Fruit fly (Drosophila melanogaster) whole organism, embryonic: ENCODE results near the gene CtsF.

Source experiments
- Atf6 ChIP-seq: fragments of 200-800 bp; sonication (Bioruptor generic); IDR thresholded peaks from 2 replicates; pipeline ENCODE4 v1.3.6; 2022; ENCODE audit warnings: missing biosample characterization, missing genetic modification characterization
- CG10274 ChIP-seq: fragments of 200-800 bp; sonication (Bioruptor generic); optimal IDR thresholded peaks from 3 replicates; lab custom pipeline; 2017; ENCODE audit warnings: missing biosample characterization, mild to moderate bottlenecking, missing genetic modification characterization
- CG11456 ChIP-seq: fragments of 200-800 bp; sonication (Bioruptor generic); IDR thresholded peaks from 3 replicates; pipeline ENCODE4 v1.3.6; 2022; ENCODE audit warnings: missing biosample characterization, missing genetic modification characterization
- CG11695 ChIP-seq: fragments of 200-800 bp; sonication (Bioruptor generic); IDR thresholded peaks from 3 replicates; pipeline ENCODE4 v1.3.6; 2022; ENCODE audit warnings: missing biosample characterization, missing genetic modification characterization
- CG12299 ChIP-seq: fragments of 200-800 bp; sonication (Bioruptor generic); optimal IDR thresholded peaks from 2 replicates; lab custom pipeline; 2018; ENCODE audit warnings: missing biosample characterization, mild to moderate bottlenecking, missing genetic modification characterization
- CG17328 ChIP-seq: fragments of 200-800 bp; sonication (Bioruptor generic); IDR thresholded peaks from 2 replicates; pipeline ENCODE4 v1.3.6; 2022; ENCODE audit warnings: missing biosample characterization, missing genetic modification characterization
- CG31441 ChIP-seq: fragments of 200-800 bp; sonication (Bioruptor generic); IDR thresholded peaks from 2 replicates; pipeline ENCODE4 v1.3.6; 2022; ENCODE audit warnings: missing biosample characterization, missing genetic modification characterization
- CG33557 ChIP-seq: fragments of 200-800 bp; sonication (Bioruptor generic); optimal IDR thresholded peaks from 2 replicates; lab custom pipeline; 2019; ENCODE audit warnings: missing biosample characterization, mild to moderate bottlenecking, missing genetic modification characterization, moderate library complexity
- CG34376 ChIP-seq: fragments of 200-800 bp; sonication (Bioruptor generic); optimal IDR thresholded peaks from 2 replicates; lab custom pipeline; 2018; ENCODE audit warnings: missing biosample characterization, mild to moderate bottlenecking, missing genetic modification characterization
- CG4360 ChIP-seq: fragments of 200-800 bp; sonication (Bioruptor generic); IDR thresholded peaks from 2 replicates; pipeline ENCODE4 v1.3.6; 2022; ENCODE audit warnings: missing biosample characterization, missing genetic modification characterization
- CG6683 ChIP-seq: fragments of 200-800 bp; sonication (Bioruptor generic); optimal IDR thresholded peaks from 2 replicates; lab custom pipeline; 2017; ENCODE audit warnings: missing biosample characterization, mild to moderate bottlenecking, missing genetic modification characterization, missing genetic modification reagents
- CG8388 ChIP-seq: fragments of 200-800 bp; sonication (Bioruptor generic); optimal IDR thresholded peaks from 2 replicates; lab custom pipeline; 2019; ENCODE audit warnings: missing biosample characterization, mild to moderate bottlenecking, missing genetic modification characterization, moderate library complexity
- Dbx ChIP-seq: fragments of 200-800 bp; sonication (Bioruptor generic); IDR thresholded peaks from 3 replicates; pipeline ENCODE4 v1.3.6; 2022; ENCODE audit warnings: missing biosample characterization, missing genetic modification characterization
- Dip2 ChIP-seq: fragments of 200-800 bp; sonication (Bioruptor generic); IDR thresholded peaks from 2 replicates; pipeline ENCODE4 v1.3.6; 2022; ENCODE audit warnings: missing biosample characterization, missing genetic modification characterization
- HLH3B ChIP-seq: fragments of 200-800 bp; sonication (Bioruptor generic); IDR thresholded peaks from 2 replicates; pipeline ENCODE4 v1.3.6; 2022; ENCODE audit warnings: missing biosample characterization, missing genetic modification characterization
- Jarid2 ChIP-seq: fragments of 200-800 bp; sonication (Bioruptor generic); optimal IDR thresholded peaks from 3 replicates; lab custom pipeline; 2017; ENCODE audit warnings: mild to moderate bottlenecking, missing biosample characterization, missing genetic modification reagents, missing genetic modification characterization
- Meics ChIP-seq: fragments of 200-800 bp; sonication (Bioruptor generic); optimal IDR thresholded peaks from 2 replicates; lab custom pipeline; 2017; ENCODE audit warnings: missing biosample characterization, mild to moderate bottlenecking, missing genetic modification characterization
- Mrtf ChIP-seq: fragments of 200-800 bp; sonication (Bioruptor generic); IDR thresholded peaks from 3 replicates; pipeline ENCODE4 v1.3.6; 2022; ENCODE audit warnings: missing biosample characterization, missing genetic modification characterization
- Oli ChIP-seq: fragments of 200-800 bp; sonication (Bioruptor generic); optimal IDR thresholded peaks from 2 replicates; lab custom pipeline; 2018; ENCODE audit warnings: missing biosample characterization, mild to moderate bottlenecking, missing genetic modification characterization, moderate library complexity
- Pdp1 ChIP-seq, 2 experiments: fragments of 200-800 bp; sonication (Bioruptor generic); optimal IDR thresholded peaks; 3 replicates each; lab custom pipeline; 2016; ENCODE audit warnings: missing biosample characterization in 2 of 2, missing genetic modification characterization in 2 of 2, mild to moderate bottlenecking in 1 of 2, moderate library complexity in 1 of 2
- Poxn ChIP-seq: fragments of 200-800 bp; sonication (Bioruptor generic); IDR thresholded peaks from 2 replicates; pipeline ENCODE4 v1.3.6; 2022; ENCODE audit warnings: missing biosample characterization, missing genetic modification characterization
- Side ChIP-seq: fragments of 200-800 bp; sonication (Bioruptor generic); optimal IDR thresholded peaks from 2 replicates; lab custom pipeline; 2016; ENCODE audit warnings: missing biosample characterization, missing genetic modification characterization
- amos ChIP-seq: fragments of 200-800 bp; sonication (Bioruptor generic); IDR thresholded peaks from 2 replicates; pipeline ENCODE4 v1.3.6; 2022; ENCODE audit warnings: missing biosample characterization, missing genetic modification characterization; ENCODE audit not compliant: partially characterized antibody
- btn ChIP-seq: fragments of 200-800 bp; sonication (Bioruptor generic); optimal IDR thresholded peaks from 2 replicates; lab custom pipeline; 2016; ENCODE audit warnings: missing biosample characterization, missing genetic modification characterization
- chif ChIP-seq, 2 experiments: fragments of 200-800 bp; sonication (Bioruptor generic); optimal IDR thresholded peaks; 3 replicates each; lab custom pipeline; 2016; ENCODE audit warnings: missing biosample characterization in 2 of 2, missing genetic modification characterization in 2 of 2
- ci ChIP-seq: fragments of 200-800 bp; sonication (Bioruptor generic); IDR thresholded peaks from 3 replicates; pipeline ENCODE4 v1.3.6; 2022; ENCODE audit warnings: missing biosample characterization, missing genetic modification characterization
- croc ChIP-seq: fragments of 200-800 bp; sonication (Bioruptor generic); conservative IDR thresholded peaks from 3 replicates; pipeline ENCODE4 v1.3.6; 2022; ENCODE audit warnings: missing biosample characterization, missing genetic modification characterization
- da ChIP-seq: fragments of 200-800 bp; sonication (Bioruptor generic); optimal IDR thresholded peaks from 2 replicates; lab custom pipeline; 2016; ENCODE audit warnings: missing biosample characterization, missing genetic modification characterization
- dan ChIP-seq: fragments of 200-800 bp; sonication (Bioruptor generic); IDR thresholded peaks from 2 replicates; pipeline ENCODE4 v1.3.6; 2022; ENCODE audit warnings: missing biosample characterization, missing genetic modification characterization
- dpn ChIP-seq, 2 experiments: fragments of 200-800 bp; sonication (Bioruptor generic); optimal IDR thresholded peaks; 3 replicates each; lab custom pipeline; 2016; ENCODE audit warnings: missing biosample characterization in 2 of 2, missing genetic modification characterization in 2 of 2
- ewg ChIP-seq: fragments of 200-800 bp; sonication (Bioruptor generic); optimal IDR thresholded peaks from 3 replicates; lab custom pipeline; 2017; ENCODE audit warnings: mild to moderate bottlenecking, missing biosample characterization, missing genetic modification reagents, missing genetic modification characterization
- ftz-f1 ChIP-seq: fragments of 200-800 bp; sonication (Bioruptor generic); optimal IDR thresholded peaks from 2 replicates; lab custom pipeline; 2016; ENCODE audit warnings: missing biosample characterization, missing genetic modification characterization
- hkb ChIP-seq, 2 experiments: fragments of 200-800 bp in 1 of 2; fragments of >200 bp in 1 of 2; sonication (Bioruptor generic) in 1 of 2; IDR thresholded peaks in 1 of 2; optimal IDR thresholded peaks in 1 of 2; 2 replicates each; pipeline versions ENCODE4 v1.3.6 to Lab custom; 2017 to 2022; ENCODE audit warnings: missing biosample characterization in 1 of 2, missing genetic modification characterization in 1 of 2
- ind ChIP-seq: fragments of 200-800 bp; sonication (Bioruptor generic); optimal IDR thresholded peaks from 3 replicates; lab custom pipeline; 2016; ENCODE audit warnings: missing biosample characterization, missing genetic modification characterization
- klu ChIP-seq: fragments of 200-800 bp; sonication (Bioruptor generic); IDR thresholded peaks from 2 replicates; pipeline ENCODE4 v1.3.6; 2022; ENCODE audit warnings: missing biosample characterization, missing genetic modification characterization
- mld ChIP-seq: fragments of 200-800 bp; sonication (Bioruptor generic); IDR thresholded peaks from 3 replicates; pipeline ENCODE4 v1.3.6; 2022; ENCODE audit warnings: missing biosample characterization, missing genetic modification characterization; ENCODE audit not compliant: partially characterized antibody
- nerfin-2 ChIP-seq: fragments of 200-800 bp; sonication (Bioruptor generic); IDR thresholded peaks from 2 replicates; pipeline ENCODE4 v1.3.6; 2022; ENCODE audit warnings: missing biosample characterization, missing genetic modification characterization; ENCODE audit not compliant: partially characterized antibody
- onecut ChIP-seq: fragments of 200-800 bp; sonication (Bioruptor generic); IDR thresholded peaks from 2 replicates; pipeline ENCODE4 v1.3.6; 2022; ENCODE audit warnings: missing biosample characterization, missing genetic modification characterization
- org-1 ChIP-seq: fragments of 200-800 bp; sonication (Bioruptor generic); optimal IDR thresholded peaks from 2 replicates; lab custom pipeline; 2017; ENCODE audit warnings: missing biosample characterization, missing genetic modification characterization
- pho ChIP-seq: fragments of 200-800 bp; sonication (Bioruptor generic); optimal IDR thresholded peaks from 2 replicates; lab custom pipeline; 2016; ENCODE audit warnings: missing biosample characterization, missing genetic modification characterization
- pita ChIP-seq: fragments of 200-800 bp; sonication (Bioruptor generic); optimal IDR thresholded peaks from 2 replicates; lab custom pipeline; 2017; ENCODE audit warnings: missing biosample characterization, mild to moderate bottlenecking, missing genetic modification characterization
- ro ChIP-seq: fragments of 200-800 bp; sonication (Bioruptor generic); IDR thresholded peaks from 2 replicates; pipeline ENCODE4 v1.3.6; 2022; ENCODE audit warnings: missing biosample characterization, missing genetic modification characterization
- seq ChIP-seq: fragments of 200-800 bp; sonication (Bioruptor generic); IDR thresholded peaks from 2 replicates; pipeline ENCODE4 v1.3.6; 2022; ENCODE audit warnings: missing biosample characterization, missing genetic modification characterization
- sim ChIP-seq: fragments of 200-800 bp; sonication (Bioruptor generic); IDR thresholded peaks from 2 replicates; pipeline ENCODE4 v1.3.6; 2022; ENCODE audit warnings: missing biosample characterization, missing genetic modification characterization
- sima ChIP-seq: fragments of 200-800 bp; sonication (Bioruptor generic); optimal IDR thresholded peaks from 2 replicates; lab custom pipeline; 2016; ENCODE audit warnings: missing biosample characterization, missing genetic modification characterization
- slbo ChIP-seq: fragments of 200-800 bp; sonication (Bioruptor generic); IDR thresholded peaks from 2 replicates; pipeline ENCODE4 v1.3.6; 2022; ENCODE audit warnings: missing biosample characterization, missing genetic modification characterization
- slou ChIP-seq: fragments of 200-800 bp; sonication (Bioruptor generic); optimal IDR thresholded peaks from 3 replicates; lab custom pipeline; 2016; ENCODE audit warnings: missing biosample characterization, missing genetic modification characterization
- sr ChIP-seq: fragments of 200-800 bp; sonication (Bioruptor generic); IDR thresholded peaks from 3 replicates; pipeline ENCODE4 v1.3.6; 2022; ENCODE audit warnings: missing biosample characterization, missing genetic modification characterization
- tap ChIP-seq: fragments of 200-800 bp; optimal IDR thresholded peaks from 3 replicates; lab custom pipeline; 2019; ENCODE audit warnings: missing biosample characterization, mild to moderate bottlenecking, missing genetic modification characterization, moderate library complexity
- tin ChIP-seq: fragments of 200-800 bp; sonication (Bioruptor generic); optimal IDR thresholded peaks from 3 replicates; lab custom pipeline; 2016; ENCODE audit warnings: missing biosample characterization, missing genetic modification characterization
- vvl ChIP-seq: fragments of 200-800 bp; sonication (Bioruptor generic); IDR thresholded peaks from 2 replicates; pipeline ENCODE4 v1.3.6; 2022; ENCODE audit warnings: missing biosample characterization, missing genetic modification characterization

The CtsF gene

dm6 chr3R:5198302-5198701, 53.2 kb downstream of the CtsF start (continued):
- peak; percentile 31 for TF ChIP-seq ewg (GFP tag; lab: Kevin White, UChicago)
- TF ChIP-seq croc, result no peak
- TF ChIP-seq btn, result no peak
- TF ChIP-seq vvl (GFP tag; lab: Robert Waterston, UW), result peak; percentile 61; the same call in 1 of the 2 replicates
- TF ChIP-seq org-1 (GFP tag; lab: Kevin White, UChicago), result peak; percentile 70
- TF ChIP-seq CG6683 (GFP tag; lab: Kevin White, UChicago), result peak; percentile 62
- peak; percentile 53 for TF ChIP-seq onecut (GFP tag; lab: Robert Waterston, UW)
- TF ChIP-seq Side (GFP tag; lab: Kevin White, UChicago), result peak; percentile 66
- TF ChIP-seq dan, result no peak
- TF ChIP-seq ci (GFP tag; lab: Robert Waterston, UW), result peak; percentile 69; the same call in 2 of the 3 replicates
- TF ChIP-seq CG8388 (GFP tag; lab: Kevin White, UChicago), result no peak
- TF ChIP-seq CG10274 (GFP tag; lab: Kevin White, UChicago), result no peak
- peak; percentile 18 for TF ChIP-seq CG12299 (tag; lab: Kevin White, UChicago)
- TF ChIP-seq nerfin-2 (GFP tag; lab: Robert Waterston, UW), result no peak
- TF ChIP-seq seq, result peak; percentile 76
- peak; percentile 67; the same call in 2 of the 3 replicates for TF ChIP-seq Dbx (GFP tag; lab: Robert Waterston, UW)
- peak; percentile 36 for TF ChIP-seq Oli (tag; lab: Kevin White, UChicago)
- TF ChIP-seq klu (GFP tag; lab: Robert Waterston, UW), result peak; percentile 41; the same call in 1 of the 2 replicates
- TF ChIP-seq ro (GFP tag; lab: Robert Waterston, UW), result no peak
- TF ChIP-seq CG33557 (GFP tag; lab: Kevin White, UChicago), result no peak
- TF ChIP-seq hkb (optimal IDR thresholded peaks at IDR 0.05; lab: Kevin White, UChicago), result no peak
- TF ChIP-seq hkb (GFP tag; IDR thresholded peaks at IDR 0.05; lab: Robert Waterston, UW), result peak; percentile 63
- peak; percentile 79 for TF ChIP-seq Meics
- TF ChIP-seq CG11456 (GFP tag; lab: Robert Waterston, UW), result no peak
- TF ChIP-seq Pdp1 (GFP tag; optimal IDR thresholded peaks at IDR 0.05; lab: Kevin White, UChicago), result peak in 1 of 2 experiments; percentile 45
- peak; percentile 19 for TF ChIP-seq sima
- TF ChIP-seq Dip2 (GFP tag; lab: Robert Waterston, UW), result no peak
- TF ChIP-seq CG34376 (GFP tag; lab: Kevin White, UChicago), result no peak
- TF ChIP-seq sim (GFP tag; lab: Robert Waterston, UW), result no peak
- TF ChIP-seq Jarid2 (GFP tag; lab: Kevin White, UChicago), result no peak
- TF ChIP-seq pho (GFP tag; lab: Kevin White, UChicago), result peak; percentile 63
- no peak for TF ChIP-seq pita (GFP tag; lab: Kevin White, UChicago)
- TF ChIP-seq ftz-f1, result no peak
- 0 out of 2 replicates have a peak, but pooled peaks have one; percentile 30 for TF ChIP-seq CG31441 (GFP tag; lab: Robert Waterston, UW)
- no peak for TF ChIP-seq CG4360 (GFP tag; lab: Robert Waterston, UW)
- TF ChIP-seq amos (GFP tag; lab: Robert Waterston, UW), result no peak
- peak; percentile 25 for TF ChIP-seq tin
- TF ChIP-seq sr (GFP tag; lab: Robert Waterston, UW), result no peak
- no peak for TF ChIP-seq Poxn (GFP tag; lab: Robert Waterston, UW)
- peak; percentile 66 to 69 for TF ChIP-seq dpn (GFP tag; optimal IDR thresholded peaks at IDR 0.05; lab: Kevin White, UChicago)
- TF ChIP-seq Atf6, result peak; percentile 79
- no peak for TF ChIP-seq slou (GFP tag; lab: Kevin White, UChicago)
- TF ChIP-seq CG11695 (GFP tag; lab: Robert Waterston, UW), result peak; percentile 64; the same call in 1 of the 3 replicates
- TF ChIP-seq mld (GFP tag; lab: Robert Waterston, UW), result no peak
- TF ChIP-seq Mrtf (GFP tag; lab: Robert Waterston, UW), result 0 out of 3 replicates have a peak, but pooled peaks have one; percentile 47
- peak; percentile 41; the same call in 1 of the 2 replicates for TF ChIP-seq CG17328 (GFP tag; lab: Robert Waterston, UW)
- no peak for TF ChIP-seq da (GFP tag; lab: Kevin White, UChicago)
- peak; percentile 51; the same call in 1 of the 2 replicates for TF ChIP-seq HLH3B (GFP tag; lab: Robert Waterston, UW)
- no peak; the same call in 1 of the 2 replicates for TF ChIP-seq slbo
- peak; percentile 70 for TF ChIP-seq ind (GFP tag; lab: Kevin White, UChicago)
- TF ChIP-seq chif (GFP tag; optimal IDR thresholded peaks at IDR 0.05; lab: Kevin White, UChicago), result peak; percentile 23 to 45
- no peak for TF ChIP-seq tap (tag; lab: Kevin White, UChicago)
